Worm (Caenorhabditis elegans): Measurements from ENCODE around the gene K08E7.5.

The K08E7.5 gene

DNA sequence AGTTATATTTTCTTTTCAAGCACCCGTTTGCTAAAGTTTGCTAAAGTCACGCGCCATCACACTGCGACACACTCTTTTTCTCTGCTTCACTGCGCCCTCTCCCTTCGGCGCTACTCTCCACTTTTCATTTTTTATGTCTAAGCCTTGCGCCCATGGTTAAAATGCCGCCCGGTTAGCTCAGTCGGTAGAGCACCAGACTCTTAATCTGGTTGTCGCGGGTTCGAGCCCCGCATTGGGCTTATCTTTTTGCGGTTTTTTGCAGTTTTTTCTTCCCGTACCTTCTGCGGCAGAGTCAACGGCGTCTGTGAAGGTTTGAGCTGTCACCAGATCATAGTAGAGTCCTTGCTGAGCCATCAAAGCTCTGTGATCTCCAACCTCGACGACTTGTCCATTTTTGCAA lies 21.4 kb downstream of the K08E7.5 start (continued):
- TF ChIP-seq aly-2 (tag; optimal IDR thresholded peaks at IDR 0.05) (peak; percentile 40), F16B12.6 (tag; optimal IDR thresholded peaks at IDR 0.05) (peak; percentile 41), jun-1 (tag; optimal IDR thresholded peaks at IDR 0.05) (peak; percentile 40), lin-14 (GFP tag; optimal IDR thresholded peaks at IDR 0.05) (peak; percentile 88), nhr-28 (tag; optimal IDR thresholded peaks at IDR 0.05) (no peak), nhr-237 (tag; optimal IDR thresholded peaks at IDR 0.05) (no peak), pax-3 (tag; optimal IDR thresholded peaks at IDR 0.05) (peak; percentile 33), ceh-88 (GFP tag; IDR thresholded peaks at IDR 0.05) (peak; percentile 68; the same call in 1 of the 2 replicates), nhr-71 (tag; optimal IDR thresholded peaks at IDR 0.05) (peak; percentile 89), C16A3.4 (tag; optimal IDR thresholded peaks at IDR 0.05) (peak; percentile 53), grh-1 (GFP tag; IDR thresholded peaks at IDR 0.05) (no peak), nhr-11 (tag; optimal IDR thresholded peaks at IDR 0.05) (no peak), snu-23 (GFP tag; optimal IDR thresholded peaks at IDR 0.05) (peak; percentile 91), swsn-7 (tag; optimal IDR thresholded peaks at IDR 0.05) (peak; percentile 83), nhr-84 (tag; optimal IDR thresholded peaks at IDR 0.05) (no peak), mab-9 (GFP tag; IDR thresholded peaks at IDR 0.05) (0 out of 2 replicates have a peak, but pooled peaks have one; percentile 17), lin-15B (tag; optimal IDR thresholded peaks at IDR 0.05) (no peak), ces-1 (GFP tag; optimal IDR thresholded peaks at IDR 0.05) (no peak), nhr-90 (tag; optimal IDR thresholded peaks at IDR 0.05; ENCODE audit: poor library complexity) (peak; percentile 70), unc-62 (GFP tag; optimal IDR thresholded peaks at IDR 0.05) (no peak), ztf-4 (tag; optimal IDR thresholded peaks at IDR 0.05) (no peak), fkh-10 (GFP tag; optimal IDR thresholded peaks at IDR 0.05) (peak; percentile 33), dpl-1 (GFP tag; optimal IDR thresholded peaks at IDR 0.05) (peak; percentile 27 to 67 (median 53)), ceh-63 (GFP tag; optimal IDR thresholded peaks at IDR 0.05) (peak; percentile 1), ets-5 (GFP tag; IDR thresholded peaks at IDR 0.05) (no peak), mep-1 (tag; optimal IDR thresholded peaks at IDR 0.05) (peak; percentile 50), nhr-20 (tag; optimal IDR thresholded peaks at IDR 0.05) (peak; percentile 86), ceh-8 (GFP tag; optimal IDR thresholded peaks at IDR 0.05) (peak; percentile 77), zip-4 (GFP tag; optimal IDR thresholded peaks at IDR 0.05) (peak; percentile 13), fkh-8 (tag; optimal IDR thresholded peaks at IDR 0.05) (peak; percentile 80), elt-3 (tag; optimal IDR thresholded peaks at IDR 0.05) (peak in 2 of 6 experiments; percentile 1 to 21), ceh-82 (tag; optimal IDR thresholded peaks at IDR 0.05) (peak; percentile 41 to 84 (median 68)), unc-86 (tag; optimal IDR thresholded peaks at IDR 0.05) (peak; percentile 76), ama-1 (optimal IDR thresholded peaks at IDR 0.05) (no peak), pag-3 (tag; optimal IDR thresholded peaks at IDR 0.05; ENCODE audit: borderline replicate concordance, insufficient read depth) (no peak), tlp-1 (tag; optimal IDR thresholded peaks at IDR 0.05) (no peak), irx-1 (tag; optimal IDR thresholded peaks at IDR 0.05) (peak; percentile 75), elt-2 (tag; optimal IDR thresholded peaks at IDR 0.05) (no peak), ceh-90 (tag; optimal IDR thresholded peaks at IDR 0.05) (no peak), sptf-1 (tag; optimal IDR thresholded peaks at IDR 0.05) (no peak), Y116A8C.19 (tag; optimal IDR thresholded peaks at IDR 0.05; ENCODE audit: borderline replicate concordance) (no peak), ztf-11 (tag; optimal IDR thresholded peaks at IDR 0.05) (peak in 1 of 2 experiments; percentile 40), fkh-4 (tag; optimal IDR thresholded peaks at IDR 0.05; ENCODE audit: borderline replicate concordance) (no peak), tbx-2 (tag; optimal IDR thresholded peaks at IDR 0.05) (peak; percentile 83), vab-15 (tag; optimal IDR thresholded peaks at IDR 0.05) (peak; percentile 59), egl-27 (tag; optimal IDR thresholded peaks at IDR 0.05) (no peak), lir-3 (tag; optimal IDR thresholded peaks at IDR 0.05; ENCODE audit: poor library complexity) (peak; percentile 61), unc-30 (tag; optimal IDR thresholded peaks at IDR 0.05) (no peak), skn-1 (tag; optimal IDR thresholded peaks at IDR 0.05) (peak; percentile 72), nhr-47 (tag; optimal IDR thresholded peaks at IDR 0.05) (peak; percentile 87), nhr-19 (GFP tag; conservative IDR thresholded peaks at IDR 0.05) (peak; percentile 82), egl-13 (tag; optimal IDR thresholded peaks at IDR 0.05) (peak; percentile 73)
